Fruit fly (Drosophila melanogaster): ENCODE measurements around the gene CG42376.
A peak's percentile ranks its signal among the peaks of the same experiment; 100 is the strongest.

Gene CG42376

dm6 chrX:245802-246201, 8.9 kb upstream of the CG42376 start, which contains the start of the genes CG3038 and G9a (continued):
- TF ChIP-seq Lpt (GFP tag; optimal IDR thresholded peaks at IDR 0.05) (no peak), CG9727 (GFP tag; optimal IDR thresholded peaks at IDR 0.05) (no peak), CG10321 (GFP tag; IDR thresholded peaks at IDR 0.05) (no peak), her (GFP tag; optimal IDR thresholded peaks at IDR 0.05) (peak; percentile 39), CG12769 (tag; optimal IDR thresholded peaks at IDR 0.05) (peak; percentile 31), CG9797 (GFP tag; optimal IDR thresholded peaks at IDR 0.05) (peak; percentile 67), Opbp (GFP tag; IDR thresholded peaks at IDR 0.05; ENCODE audit: partially characterized antibody) (no peak), sd (tag; optimal IDR thresholded peaks at IDR 0.05) (peak; percentile 92), CG8924 (tag; optimal IDR thresholded peaks at IDR 0.05) (peak; percentile 73), CG30403 (GFP tag; optimal IDR thresholded peaks at IDR 0.05) (peak; percentile 35), Dad (GFP tag; optimal IDR thresholded peaks at IDR 0.05) (peak; percentile 22), zen2 (GFP tag; IDR thresholded peaks at IDR 0.05; ENCODE audit: partially characterized antibody) (no peak), ERR (GFP tag; optimal IDR thresholded peaks at IDR 0.05) (peak; percentile 3), scrt (GFP tag; optimal IDR thresholded peaks at IDR 0.05) (peak; percentile 46), CG8944 (GFP tag; optimal IDR thresholded peaks at IDR 0.05) (peak; percentile 14), CG13894 (tag; optimal IDR thresholded peaks at IDR 0.05) (peak; percentile 72), Dip2 (GFP tag; IDR thresholded peaks at IDR 0.05) (no peak), CG17328 (GFP tag; IDR thresholded peaks at IDR 0.05) (no peak), ac (GFP tag; optimal IDR thresholded peaks at IDR 0.05) (no peak), CG7271 (tag; optimal IDR thresholded peaks at IDR 0.05) (no peak), CG10274 (GFP tag; optimal IDR thresholded peaks at IDR 0.05) (no peak), ap (GFP tag; IDR thresholded peaks at IDR 0.05) (no peak), CG15514 (GFP tag; optimal IDR thresholded peaks at IDR 0.05) (peak; percentile 69), CG2712 (tag; optimal IDR thresholded peaks at IDR 0.05) (peak; percentile 38), CG8290 (GFP tag; optimal IDR thresholded peaks at IDR 0.05) (peak; percentile 44), CG8290 (tag; optimal IDR thresholded peaks at IDR 0.05) (peak; percentile 47 to 81), p53 (GFP tag; optimal IDR thresholded peaks at IDR 0.05) (peak; percentile 51), CG6175 (GFP tag; IDR thresholded peaks at IDR 0.05) (no peak), Mad (GFP tag; optimal IDR thresholded peaks at IDR 0.05) (peak; percentile 62), H15 (GFP tag; IDR thresholded peaks at IDR 0.05) (no peak), Xbp1 (GFP tag; optimal IDR thresholded peaks at IDR 0.05) (peak; percentile 56), sc (optimal IDR thresholded peaks at IDR 0.05) (no peak), sc (GFP tag; optimal IDR thresholded peaks at IDR 0.05) (no peak), CG6272 (GFP tag; IDR thresholded peaks at IDR 0.05) (peak; percentile 59; the same call in 1 of the 2 replicates), Med (GFP tag) (peak; percentile 95), trem (tag; optimal IDR thresholded peaks at IDR 0.05) (peak; percentile 87), hth (optimal IDR thresholded peaks at IDR 0.05) (no peak), CG3995 (GFP tag; optimal IDR thresholded peaks at IDR 0.05) (peak; percentile 84), CG3163 (GFP tag; optimal IDR thresholded peaks at IDR 0.05) (peak; percentile 18), ems (GFP tag; optimal IDR thresholded peaks at IDR 0.05) (peak; percentile 36), D (optimal IDR thresholded peaks at IDR 0.05) (no peak), D (GFP tag; optimal IDR thresholded peaks at IDR 0.05) (peak; percentile 11), pb (GFP tag; optimal IDR thresholded peaks at IDR 0.05) (peak; percentile 8), oc (tag; optimal IDR thresholded peaks at IDR 0.05) (no peak), CG13775 (GFP tag; optimal IDR thresholded peaks at IDR 0.05) (peak; percentile 8), CG2202 (tag; optimal IDR thresholded peaks at IDR 0.05) (no peak), Mes4 (GFP tag; optimal IDR thresholded peaks at IDR 0.05) (peak; percentile 25), HLH54F (GFP tag; optimal IDR thresholded peaks at IDR 0.05) (peak; percentile 33), CoRest (tag; optimal IDR thresholded peaks at IDR 0.05) (peak; percentile 61), kni (GFP tag; optimal IDR thresholded peaks at IDR 0.05) (no peak), CG10431 (GFP tag; optimal IDR thresholded peaks at IDR 0.05) (peak; percentile 25), Dek (tag; optimal IDR thresholded peaks at IDR 0.05) (peak; percentile 45), Bgb (GFP tag; IDR thresholded peaks at IDR 0.05; ENCODE audit: partially characterized antibody) (no peak)

All from whole organism, embryonic.